Worm (Caenorhabditis elegans): Measurements from ENCODE around the gene srh-281.

DNA sequence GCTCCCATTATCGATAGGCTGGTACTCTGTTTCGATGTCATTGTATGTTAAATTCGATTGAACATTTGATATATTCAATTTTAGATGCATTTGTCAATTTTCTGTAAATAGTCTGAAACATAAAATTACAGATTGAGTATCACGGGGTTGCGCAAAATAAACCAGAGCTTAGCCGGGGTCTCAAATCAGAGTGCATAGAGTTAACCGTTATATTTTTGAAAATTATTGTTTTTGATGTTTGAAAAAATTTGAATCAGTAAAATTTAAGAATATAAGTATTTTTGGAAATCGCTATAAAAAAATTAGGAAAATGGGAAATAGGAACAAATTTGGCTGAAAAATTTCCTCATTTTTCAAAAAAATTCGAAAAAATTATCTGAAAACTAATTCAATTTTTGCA is 31.0 kb upstream of the srh-281 start, which contains the start of gene F10A3.17:
- TF ChIP-seq fkh-10 (GFP tag; optimal IDR thresholded peaks at IDR 0.05) (no peak), ceh-82 (tag; optimal IDR thresholded peaks at IDR 0.05) (no peak), ztf-11 (tag; optimal IDR thresholded peaks at IDR 0.05) (no peak), jun-1 (tag; optimal IDR thresholded peaks at IDR 0.05) (no peak), nhr-25 (tag; optimal IDR thresholded peaks at IDR 0.05) (no peak)

All from whole organism, L3 larva.